Worm (Caenorhabditis elegans): ENCODE data around the gene nhr-67.

ce11 chrIV:11162451-11162850, 7.1 kb upstream of the nhr-67 start, which contains the start of gene fbxb-9:
- no peak for TF ChIP-seq skn-1 (tag; optimal IDR thresholded peaks at IDR 0.05)
- TF ChIP-seq nhr-28 (tag; optimal IDR thresholded peaks at IDR 0.05): no peak
